Fruit fly (Drosophila melanogaster) whole organism, embryonic: ENCODE measurements around the gene CG1785.

ENCODE experiments used
- Atf-2 ChIP-seq: fragments of 200-800 bp; sonication (Bioruptor generic); optimal IDR thresholded peaks from 2 replicates; lab custom pipeline; 2016; ENCODE audit warnings: missing biosample characterization, missing genetic modification characterization
- Atf3 ChIP-seq: fragments of 200-800 bp; sonication (Bioruptor generic); optimal IDR thresholded peaks from 3 replicates; lab custom pipeline; 2016; ENCODE audit warnings: missing biosample characterization, missing genetic modification characterization
- B-H2 ChIP-seq: fragments of 200-800 bp; sonication (Bioruptor generic); optimal IDR thresholded peaks from 2 replicates; lab custom pipeline; 2018; ENCODE audit warnings: missing biosample characterization, mild to moderate bottlenecking, missing genetic modification characterization
- Blimp-1 ChIP-seq: fragments of 200-800 bp; sonication (Bioruptor generic); optimal IDR thresholded peaks from 3 replicates; lab custom pipeline; 2018; ENCODE audit warnings: missing biosample characterization, missing genetic modification characterization, mild to moderate bottlenecking, moderate library complexity, missing genetic modification reagents
- Bteb2 ChIP-seq: fragments of 200-800 bp; sonication (Bioruptor generic); optimal IDR thresholded peaks from 2 replicates; lab custom pipeline; 2016; ENCODE audit warnings: missing biosample characterization, missing genetic modification characterization
- C15 ChIP-seq: fragments of 200-800 bp; sonication (Bioruptor generic); IDR thresholded peaks from 3 replicates; pipeline ENCODE4 v1.3.6; 2022; ENCODE audit warnings: missing biosample characterization, missing genetic modification characterization
- CG10147 ChIP-seq: fragments of 200-800 bp; sonication (Bioruptor generic); optimal IDR thresholded peaks from 2 replicates; lab custom pipeline; 2019; ENCODE audit warnings: missing biosample characterization, mild to moderate bottlenecking, missing genetic modification characterization, moderate library complexity
- CG10321 ChIP-seq: fragments of 200-800 bp; sonication (Bioruptor generic); IDR thresholded peaks from 2 replicates; pipeline ENCODE4 v1.3.6; 2022; ENCODE audit warnings: missing biosample characterization, missing genetic modification characterization
- CG10959 ChIP-seq: fragments of 200-800 bp; sonication (Bioruptor generic); IDR thresholded peaks from 2 replicates; pipeline ENCODE4 v1.3.6; 2022; ENCODE audit warnings: missing biosample characterization, missing genetic modification characterization
- CG11560 ChIP-seq: fragments of 200-800 bp; sonication (Bioruptor generic); IDR thresholded peaks from 3 replicates; pipeline ENCODE4 v1.3.6; 2022; ENCODE audit warnings: missing biosample characterization, missing genetic modification characterization
- CG12942 ChIP-seq: fragments of 200-800 bp; sonication (Bioruptor generic); optimal IDR thresholded peaks from 3 replicates; lab custom pipeline; 2016; ENCODE audit warnings: missing biosample characterization, missing genetic modification characterization
- CG13894 ChIP-seq: fragments of 200-800 bp; sonication (Bioruptor generic); optimal IDR thresholded peaks from 3 replicates; lab custom pipeline; 2018; ENCODE audit warnings: missing biosample characterization, mild to moderate bottlenecking, missing genetic modification characterization, moderate library complexity
- CG1603 ChIP-seq: fragments of 200-800 bp; sonication (Bioruptor generic); optimal IDR thresholded peaks from 2 replicates; lab custom pipeline; 2019; ENCODE audit warnings: missing biosample characterization, mild to moderate bottlenecking, missing genetic modification characterization, moderate library complexity
- CG1647 ChIP-seq: fragments of 200-800 bp; sonication (Bioruptor generic); optimal IDR thresholded peaks from 3 replicates; lab custom pipeline; 2016; ENCODE audit warnings: missing biosample characterization, missing genetic modification characterization
- CG17328 ChIP-seq: fragments of 200-800 bp; sonication (Bioruptor generic); IDR thresholded peaks from 2 replicates; pipeline ENCODE4 v1.3.6; 2022; ENCODE audit warnings: missing biosample characterization, missing genetic modification characterization
- CG17802 ChIP-seq: fragments of 200-800 bp; sonication (Bioruptor generic); optimal IDR thresholded peaks from 2 replicates; lab custom pipeline; 2018; ENCODE audit warnings: missing biosample characterization, mild to moderate bottlenecking, missing genetic modification characterization, moderate library complexity
- CG1832 ChIP-seq: fragments of 200-800 bp; sonication (Bioruptor generic); optimal IDR thresholded peaks from 2 replicates; lab custom pipeline; 2017; ENCODE audit warnings: missing biosample characterization, mild to moderate bottlenecking, missing genetic modification characterization, inconsistent platforms
- CG18764 ChIP-seq: fragments of 200-800 bp; sonication (Bioruptor generic); optimal IDR thresholded peaks from 3 replicates; lab custom pipeline; 2016; ENCODE audit warnings: missing biosample characterization, missing genetic modification characterization
- CG3407 ChIP-seq: fragments of 200-800 bp; sonication (Bioruptor generic); optimal IDR thresholded peaks from 2 replicates; lab custom pipeline; 2018; ENCODE audit warnings: missing biosample characterization, mild to moderate bottlenecking, missing genetic modification characterization
- CG4328 ChIP-seq: fragments of 200-800 bp; sonication (Bioruptor generic); optimal IDR thresholded peaks from 3 replicates; lab custom pipeline; 2017; ENCODE audit warnings: missing biosample characterization, missing genetic modification reagents, missing genetic modification characterization
- CG43689 ChIP-seq: fragments of 200-800 bp; sonication (Bioruptor generic); IDR thresholded peaks from 2 replicates; pipeline ENCODE4 v1.3.6; 2022; ENCODE audit warnings: missing biosample characterization, missing genetic modification characterization
- CG5180 ChIP-seq: fragments of 200-800 bp; sonication (Bioruptor generic); optimal IDR thresholded peaks from 3 replicates; lab custom pipeline; 2017; ENCODE audit warnings: missing biosample characterization, missing genetic modification characterization, mild to moderate bottlenecking, moderate library complexity, missing genetic modification reagents
- CG8924 ChIP-seq: fragments of 200-800 bp; optimal IDR thresholded peaks from 3 replicates; lab custom pipeline; 2019; ENCODE audit warnings: missing biosample characterization, mild to moderate bottlenecking, missing genetic modification characterization, moderate library complexity
- CG9932 ChIP-seq: fragments of 200-800 bp; sonication (Bioruptor generic); IDR thresholded peaks from 2 replicates; pipeline ENCODE4 v1.3.6; 2022; ENCODE audit warnings: missing biosample characterization, missing genetic modification characterization
- CkIIα-i1 ChIP-seq: fragments of 200-800 bp; sonication (Bioruptor generic); IDR thresholded peaks from 2 replicates; pipeline ENCODE4 v1.3.6; 2022; ENCODE audit warnings: missing biosample characterization, missing genetic modification characterization
- Dip2 ChIP-seq: fragments of 200-800 bp; sonication (Bioruptor generic); IDR thresholded peaks from 2 replicates; pipeline ENCODE4 v1.3.6; 2022; ENCODE audit warnings: missing biosample characterization, missing genetic modification characterization
- Dll ChIP-seq: fragments of 200-800 bp; sonication (Bioruptor generic); IDR thresholded peaks from 4 replicates; pipeline ENCODE4 v1.3.6; 2022; ENCODE audit warnings: missing biosample characterization, missing genetic modification characterization; ENCODE audit not compliant: partially characterized antibody
- Ets97D ChIP-seq: fragments of 200-800 bp; sonication (Bioruptor generic); optimal IDR thresholded peaks from 3 replicates; lab custom pipeline; 2016; ENCODE audit warnings: missing biosample characterization, missing genetic modification characterization
- H2.0 ChIP-seq: fragments of 200-800 bp; sonication (Bioruptor generic); IDR thresholded peaks from 2 replicates; pipeline ENCODE4 v1.3.6; 2022; ENCODE audit warnings: missing biosample characterization, missing genetic modification characterization
- HHEX ChIP-seq: fragments of 200-800 bp; sonication (Bioruptor generic); optimal IDR thresholded peaks from 3 replicates; lab custom pipeline; 2017; ENCODE audit warnings: missing biosample characterization, mild to moderate bottlenecking, missing genetic modification characterization, missing genetic modification reagents
- Hr39 ChIP-seq: fragments of >200 bp; optimal IDR thresholded peaks from 2 replicates; lab custom pipeline; 2017
- Nf-YA ChIP-seq: fragments of 200-800 bp; sonication (Bioruptor generic); IDR thresholded peaks from 2 replicates; pipeline ENCODE4 v1.3.6; 2022; ENCODE audit warnings: missing biosample characterization, missing genetic modification characterization
- NfI ChIP-seq: fragments of 200-800 bp; sonication (Bioruptor generic); optimal IDR thresholded peaks from 3 replicates; lab custom pipeline; 2018; ENCODE audit warnings: missing biosample characterization, mild to moderate bottlenecking, missing genetic modification characterization, moderate library complexity
- Rfx ChIP-seq: fragments of 200-800 bp; sonication (Bioruptor generic); IDR thresholded peaks from 2 replicates; pipeline ENCODE4 v1.3.6; 2022; ENCODE audit warnings: missing biosample characterization, missing genetic modification characterization
- Sox100B ChIP-seq: fragments of 200-800 bp; sonication (Bioruptor generic); optimal IDR thresholded peaks from 3 replicates; lab custom pipeline; 2018; ENCODE audit warnings: missing biosample characterization, mild to moderate bottlenecking, missing genetic modification characterization
- Usf ChIP-seq: fragments of 200-800 bp; sonication (Bioruptor generic); optimal IDR thresholded peaks from 2 replicates; lab custom pipeline; 2017; ENCODE audit warnings: missing genotype, missing biosample characterization, missing genetic modification characterization
- al ChIP-seq: fragments of 200-800 bp; sonication (Bioruptor generic); IDR thresholded peaks from 2 replicates; pipeline ENCODE4 v1.3.6; 2022; ENCODE audit warnings: missing biosample characterization, missing genetic modification characterization
- aop ChIP-seq: fragments of 200-800 bp; sonication (Bioruptor generic); IDR thresholded peaks from 2 replicates; pipeline ENCODE4 v1.3.6; 2022; ENCODE audit warnings: missing biosample characterization, missing genetic modification characterization
- ap ChIP-seq: fragments of 200-800 bp; sonication (Bioruptor generic); IDR thresholded peaks from 2 replicates; pipeline ENCODE4 v1.3.6; 2022; ENCODE audit warnings: missing biosample characterization, missing genetic modification characterization
- crp ChIP-seq, 2 experiments: fragments of 200-800 bp; sonication (Bioruptor generic); optimal IDR thresholded peaks; 2 replicates in 1 of 2; 3 replicates in 1 of 2; lab custom pipeline; 2017; ENCODE audit warnings: missing biosample characterization in 2 of 2, missing genetic modification characterization in 2 of 2, mild to moderate bottlenecking in 1 of 2, moderate library complexity in 1 of 2
- danr ChIP-seq: fragments of 200-800 bp; sonication (Bioruptor generic); IDR thresholded peaks from 2 replicates; pipeline ENCODE4 v1.3.6; 2022; ENCODE audit warnings: missing biosample characterization, missing genetic modification characterization
- dpn ChIP-seq, 2 experiments: fragments of 200-800 bp; sonication (Bioruptor generic); optimal IDR thresholded peaks; 3 replicates each; lab custom pipeline; 2016; ENCODE audit warnings: missing biosample characterization in 2 of 2, missing genetic modification characterization in 2 of 2
- esg ChIP-seq: fragments of 200-800 bp; sonication (Bioruptor generic); conservative IDR thresholded peaks from 2 replicates; pipeline ENCODE4 v1.3.6; 2022; ENCODE audit warnings: missing biosample characterization, missing genetic modification characterization
- ken ChIP-seq: fragments of 200-800 bp; sonication (Bioruptor generic); IDR thresholded peaks from 3 replicates; pipeline ENCODE4 v1.3.6; 2022; ENCODE audit warnings: missing biosample characterization, missing genetic modification characterization
- knrl ChIP-seq: fragments of 200-800 bp; sonication (Bioruptor generic); IDR thresholded peaks from 3 replicates; pipeline ENCODE4 v1.3.6; 2022; ENCODE audit warnings: missing biosample characterization, missing genetic modification characterization; ENCODE audit not compliant: partially characterized antibody
- lilli ChIP-seq: fragments of 200-800 bp; sonication (Bioruptor generic); optimal IDR thresholded peaks from 3 replicates; lab custom pipeline; 2016; ENCODE audit warnings: missing biosample characterization, missing genetic modification characterization
- mam ChIP-seq: fragments of 200-800 bp; sonication (Bioruptor generic); optimal IDR thresholded peaks from 3 replicates; lab custom pipeline; 2016; ENCODE audit warnings: missing biosample characterization, missing genetic modification characterization
- nom ChIP-seq: fragments of 200-800 bp; sonication (Bioruptor generic); optimal IDR thresholded peaks from 2 replicates; lab custom pipeline; 2017; ENCODE audit warnings: missing biosample characterization, missing genetic modification characterization, mild to moderate bottlenecking, moderate library complexity, missing genetic modification reagents
- sna ChIP-seq: fragments of 200-800 bp; sonication (Bioruptor generic); IDR thresholded peaks from 2 replicates; pipeline ENCODE4 v1.3.6; 2022; ENCODE audit warnings: missing biosample characterization, missing genetic modification characterization; ENCODE audit not compliant: partially characterized antibody
- tin ChIP-seq: fragments of 200-800 bp; sonication (Bioruptor generic); optimal IDR thresholded peaks from 3 replicates; lab custom pipeline; 2016; ENCODE audit warnings: missing biosample characterization, missing genetic modification characterization
- zfh2 ChIP-seq: fragments of 200-800 bp; sonication (Bioruptor generic); optimal IDR thresholded peaks from 2 replicates; lab custom pipeline; 2016; ENCODE audit warnings: missing biosample characterization, missing genetic modification characterization

CG1785 gene

dm6 chrX:8690003-8690402, 24.7 kb upstream of the CG1785 start, which contains the start of the genes Ppt1 and Ogg1 (continued):
- TF ChIP-seq Atf3 (GFP tag; lab: Kevin White, UChicago) (no peak), CG10321 (GFP tag; lab: Robert Waterston, UW) (no peak), CG43689 (no peak), Nf-YA (GFP tag; lab: Robert Waterston, UW) (no peak), esg (GFP tag; lab: Robert Waterston, UW) (0 out of 2 replicates have a peak, but pooled peaks have one; percentile 14), CG8924 (tag; lab: Kevin White, UChicago) (peak; percentile 27), H2.0 (GFP tag; lab: Robert Waterston, UW) (0 out of 2 replicates have a peak, but pooled peaks have one; percentile 17), nom (GFP tag; lab: Kevin White, UChicago) (peak; percentile 19), mam (peak; percentile 70), CG9932 (GFP tag; lab: Robert Waterston, UW) (peak; percentile 65), Usf (GFP tag; lab: Kevin White, UChicago) (no peak), Rfx (peak; percentile 71), lilli (GFP tag; lab: Kevin White, UChicago) (peak; percentile 80), ap (no peak), crp (GFP tag; optimal IDR thresholded peaks at IDR 0.05; lab: Kevin White, UChicago) (peak; percentile 53 to 89), Dll (GFP tag; lab: Robert Waterston, UW) (peak; percentile 75), CG10147 (peak; percentile 43), Sox100B (GFP tag; lab: Kevin White, UChicago) (peak; percentile 26), CG13894 (tag; lab: Kevin White, UChicago) (peak; percentile 48), knrl (GFP tag; lab: Robert Waterston, UW) (peak; percentile 44; the same call in 2 of the 3 replicates), Blimp-1 (GFP tag; lab: Kevin White, UChicago) (peak; percentile 28), ken (GFP tag; lab: Robert Waterston, UW) (0 out of 3 replicates have a peak, but pooled peaks have one; percentile 22), zfh2 (GFP tag; lab: Kevin White, UChicago) (peak; percentile 75), HHEX (GFP tag; lab: Kevin White, UChicago) (peak; percentile 6), Dip2 (GFP tag; lab: Robert Waterston, UW) (no peak), tin (peak; percentile 56), CG3407 (GFP tag; lab: Kevin White, UChicago) (no peak), NfI (GFP tag; lab: Kevin White, UChicago) (peak; percentile 58), CG4328 (no peak), CG12942 (GFP tag; lab: Kevin White, UChicago) (peak; percentile 42), B-H2 (GFP tag; lab: Kevin White, UChicago) (peak; percentile 68), Atf-2 (GFP tag; lab: Kevin White, UChicago) (peak; percentile 53), aop (GFP tag; lab: Robert Waterston, UW) (no peak), CG18764 (GFP tag; lab: Kevin White, UChicago) (peak; percentile 36), dpn (GFP tag; optimal IDR thresholded peaks at IDR 0.05; lab: Kevin White, UChicago) (peak; percentile 68 to 72), danr (GFP tag; lab: Robert Waterston, UW) (no peak), CG1603 (tag; lab: Kevin White, UChicago) (peak; percentile 69), al (GFP tag; lab: Robert Waterston, UW) (0 out of 2 replicates have a peak, but pooled peaks have one; percentile 22), CG1647 (GFP tag; lab: Kevin White, UChicago) (peak; percentile 49), CG5180 (GFP tag; lab: Kevin White, UChicago) (no peak), C15 (GFP tag; lab: Robert Waterston, UW) (no peak), Bteb2 (GFP tag; lab: Kevin White, UChicago) (peak; percentile 40), CG10959 (GFP tag; lab: Robert Waterston, UW) (no peak), CkIIα-i1 (no peak), Ets97D (GFP tag; lab: Kevin White, UChicago) (peak; percentile 75), CG1832 (GFP tag; lab: Kevin White, UChicago) (no peak), CG17802 (no peak), sna (GFP tag; lab: Robert Waterston, UW) (peak; percentile 66; the same call in 1 of the 2 replicates), CG11560 (no peak), CG17328 (peak; percentile 77), Hr39 (lab: Kevin White, UChicago) (no peak)
